Worm (Caenorhabditis elegans) whole organism, young adult: ENCODE measurements around the gene ufd-2.

ENCODE experiments used
- B0035.1 ChIP-seq: sonication (generic microtip); optimal IDR thresholded peaks from 2 replicates; lab custom pipeline; 2016; ENCODE audit warnings: missing genetic modification characterization, mild to moderate bottlenecking, missing compliant biosample characterization, missing genotype, missing genetic modification reagents
- B0336.3 ChIP-seq: fragments of 200-800 bp; sonication (Bioruptor generic); IDR thresholded peaks from 2 replicates; pipeline ENCODE4 v1.3.6; 2022; ENCODE audit warnings: missing genetic modification characterization, missing compliant biosample characterization
- C06A6.2 ChIP-seq: fragments of 200-800 bp; sonication (Bioruptor generic); conservative IDR thresholded peaks from 2 replicates; pipeline ENCODE4 v1.3.6; 2022; ENCODE audit warnings: missing genetic modification characterization, missing compliant biosample characterization
- C17E4.6 ChIP-seq: fragments of 200-800 bp; sonication (Bioruptor generic); IDR thresholded peaks from 2 replicates; pipeline ENCODE4 v1.3.6; 2022; ENCODE audit warnings: missing genetic modification reagents, missing genetic modification characterization, missing compliant biosample characterization
- F23B12.7 ChIP-seq: sonication (generic microtip); optimal IDR thresholded peaks from 2 replicates; lab custom pipeline; 2017; ENCODE audit warnings: missing genetic modification characterization, mild to moderate bottlenecking, missing compliant biosample characterization, antibody characterized with exemption, moderate library complexity; ENCODE audit not compliant: insufficient read depth
- F39B2.1 ChIP-seq: fragments of 200-800 bp; sonication (Bioruptor generic); IDR thresholded peaks from 2 replicates; pipeline ENCODE4 v1.3.6; 2022; ENCODE audit warnings: missing genetic modification reagents, missing genetic modification characterization, missing compliant biosample characterization
- F55B11.4 ChIP-seq: sonication (generic microtip); optimal IDR thresholded peaks from 2 replicates; lab custom pipeline; 2016; ENCODE audit warnings: missing compliant biosample characterization, missing genetic modification characterization, borderline replicate concordance; ENCODE audit not compliant: insufficient read depth
- K11D2.4 ChIP-seq: fragments of 200-800 bp; sonication (Bioruptor generic); IDR thresholded peaks from 2 replicates; pipeline ENCODE4 v1.3.6; 2022; ENCODE audit warnings: missing genetic modification reagents, missing genetic modification characterization, missing compliant biosample characterization
- K12H6.12 ChIP-seq: fragments of 200-800 bp; sonication (Bioruptor generic); optimal IDR thresholded peaks from 2 replicates; lab custom pipeline; 2018; ENCODE audit warnings: mild to moderate bottlenecking, missing genetic modification characterization, missing compliant biosample characterization
- Y53G8AR.9 ChIP-seq: fragments of 200-800 bp; sonication (Bioruptor generic); conservative IDR thresholded peaks from 2 replicates; pipeline ENCODE4 v1.3.6; 2022; ENCODE audit warnings: missing genetic modification reagents, missing genetic modification characterization, missing compliant biosample characterization
- Y67H2A.10 ChIP-seq: fragments of 200-800 bp; sonication (Bioruptor generic); conservative IDR thresholded peaks from 2 replicates; pipeline ENCODE4 v1.3.6; 2022; ENCODE audit warnings: missing genetic modification reagents, missing genetic modification characterization, missing compliant biosample characterization
- Y95B8A.8 ChIP-seq: fragments of 200-800 bp; sonication (Bioruptor generic); IDR thresholded peaks from 2 replicates; pipeline ENCODE4 v1.3.6; 2022; ENCODE audit warnings: missing genetic modification reagents, missing genetic modification characterization, missing compliant biosample characterization
- ama-1 ChIP-seq, 3 experiments: fragments of 150-350 bp in 1 of 3; sonication (generic microtip) in 2 of 3; optimal IDR thresholded peaks; 2 replicates each; lab custom pipeline; 2014 to 2018; ENCODE audit warnings: missing biosample characterization in 2 of 3, missing genetic modification characterization in 2 of 3, missing genetic modification reagents in 2 of 3
- aptf-3 ChIP-seq: fragments of 200-800 bp; sonication (Bioruptor generic); IDR thresholded peaks from 2 replicates; pipeline ENCODE4 v1.3.6; 2022; ENCODE audit warnings: missing genetic modification characterization, missing compliant biosample characterization
- atf-7 ChIP-seq: sonication (generic microtip); optimal IDR thresholded peaks from 2 replicates; lab custom pipeline; 2017; ENCODE audit warnings: mild to moderate bottlenecking, missing genetic modification characterization, missing compliant biosample characterization
- attf-5 ChIP-seq: fragments of 200-800 bp; sonication (Bioruptor generic); optimal IDR thresholded peaks from 2 replicates; lab custom pipeline; 2018; ENCODE audit warnings: mild to moderate bottlenecking, missing genetic modification characterization, missing compliant biosample characterization
- bed-1 ChIP-seq: fragments of 200-800 bp; sonication (Bioruptor generic); IDR thresholded peaks from 2 replicates; pipeline ENCODE4 v1.3.6; 2022; ENCODE audit warnings: missing genetic modification reagents, missing genetic modification characterization, missing compliant biosample characterization
- ceh-79 ChIP-seq: sonication (generic microtip); optimal IDR thresholded peaks from 2 replicates; lab custom pipeline; 2017; ENCODE audit warnings: mild to moderate bottlenecking, missing genetic modification characterization, missing compliant biosample characterization
- die-1 ChIP-seq: sonication (generic microtip); optimal IDR thresholded peaks from 2 replicates; lab custom pipeline; 2016; ENCODE audit warnings: missing genotype, mild to moderate bottlenecking, missing genetic modification characterization, missing compliant biosample characterization
- dox-1 ChIP-seq: fragments of 200-800 bp; sonication (Bioruptor generic); IDR thresholded peaks from 2 replicates; pipeline ENCODE4 v1.3.6; 2022; ENCODE audit warnings: missing genetic modification reagents, missing genetic modification characterization, missing compliant biosample characterization
- dpff-1 ChIP-seq: sonication (generic microtip); optimal IDR thresholded peaks from 2 replicates; lab custom pipeline; 2017; ENCODE audit warnings: mild to moderate bottlenecking, missing genetic modification characterization, missing compliant biosample characterization
- egl-18 ChIP-seq: fragments of 200-800 bp; sonication (Bioruptor generic); IDR thresholded peaks from 2 replicates; pipeline ENCODE4 v1.3.6; 2022; ENCODE audit warnings: missing genetic modification reagents, missing genetic modification characterization, missing compliant biosample characterization
- ekl-4 ChIP-seq: fragments of 200-800 bp; sonication (Bioruptor generic); IDR thresholded peaks from 2 replicates; pipeline ENCODE4 v1.3.6; 2022; ENCODE audit warnings: missing genetic modification reagents, missing genetic modification characterization, missing compliant biosample characterization
- ets-4 ChIP-seq: fragments of 200-800 bp; sonication (Bioruptor generic); optimal IDR thresholded peaks from 2 replicates; lab custom pipeline; 2018; ENCODE audit warnings: mild to moderate bottlenecking, missing genetic modification characterization, missing compliant biosample characterization
- fkh-3 ChIP-seq: sonication (generic microtip); optimal IDR thresholded peaks from 2 replicates; lab custom pipeline; 2016; ENCODE audit warnings: mild to moderate bottlenecking, missing genetic modification characterization, missing compliant biosample characterization
- gei-17 ChIP-seq: fragments of 200-800 bp; sonication (Bioruptor generic); optimal IDR thresholded peaks from 2 replicates; lab custom pipeline; 2018; ENCODE audit warnings: mild to moderate bottlenecking, missing genetic modification characterization, missing compliant biosample characterization
- him-1 ChIP-seq: sonication (generic microtip); optimal IDR thresholded peaks from 2 replicates; lab custom pipeline; 2016; ENCODE audit warnings: missing genotype, missing genetic modification reagents, missing genetic modification characterization, missing compliant biosample characterization
- hlh-12 ChIP-seq: sonication (generic microtip); optimal IDR thresholded peaks from 2 replicates; lab custom pipeline; 2016; ENCODE audit warnings: missing genetic modification characterization, missing compliant biosample characterization
- hmg-1.2 ChIP-seq: fragments of 200-800 bp; sonication (Bioruptor generic); IDR thresholded peaks from 2 replicates; pipeline ENCODE4 v1.3.6; 2022; ENCODE audit warnings: missing genetic modification reagents, missing genetic modification characterization, missing compliant biosample characterization
- let-526 ChIP-seq: fragments of 200-800 bp; sonication (Bioruptor generic); IDR thresholded peaks from 2 replicates; pipeline ENCODE4 v1.3.6; 2022; ENCODE audit warnings: missing genetic modification reagents, missing genetic modification characterization, missing compliant biosample characterization
- let-607 ChIP-seq, 2 experiments: fragments of 200-800 bp in 1 of 2; sonication (Bioruptor generic) in 1 of 2; sonication (generic microtip) in 1 of 2; optimal IDR thresholded peaks; 2 replicates each; lab custom pipeline; 2016 to 2018; ENCODE audit warnings: mild to moderate bottlenecking in 2 of 2, missing compliant biosample characterization in 2 of 2, missing genetic modification characterization in 2 of 2, moderate library complexity in 2 of 2, missing genotype in 1 of 2
- lin-26 ChIP-seq: fragments of 200-800 bp; sonication (Bioruptor generic); IDR thresholded peaks from 2 replicates; pipeline ENCODE4 v1.3.6; 2022; ENCODE audit warnings: missing genetic modification reagents, missing genetic modification characterization, missing compliant biosample characterization
- madf-3 ChIP-seq: fragments of 200-800 bp; sonication (Bioruptor generic); IDR thresholded peaks from 2 replicates; pipeline ENCODE4 v1.3.6; 2022; ENCODE audit warnings: missing genetic modification reagents, missing genetic modification characterization, missing compliant biosample characterization
- mxl-1 ChIP-seq: sonication (generic microtip); optimal IDR thresholded peaks from 2 replicates; lab custom pipeline; 2016; ENCODE audit warnings: missing genetic modification characterization, missing compliant biosample characterization
- nfyb-1 ChIP-seq: fragments of 200-800 bp; sonication (Bioruptor generic); IDR thresholded peaks from 2 replicates; pipeline ENCODE4 v1.3.6; 2022; ENCODE audit warnings: missing genetic modification reagents, missing genetic modification characterization, missing compliant biosample characterization
- nhr-80 ChIP-seq: sonication (generic microtip); optimal IDR thresholded peaks from 2 replicates; lab custom pipeline; 2016; ENCODE audit warnings: missing genetic modification characterization, missing compliant biosample characterization
- nhr-90 ChIP-seq: sonication (generic microtip); optimal IDR thresholded peaks from 2 replicates; lab custom pipeline; 2016; ENCODE audit warnings: missing genotype, mild to moderate bottlenecking, missing genetic modification characterization, missing compliant biosample characterization
- rec-8 ChIP-seq, 2 experiments: sonication (generic microtip); optimal IDR thresholded peaks; 2 replicates each; lab custom pipeline; 2016; ENCODE audit warnings: mild to moderate bottlenecking in 2 of 2, missing genetic modification characterization in 2 of 2, missing genetic modification reagents in 2 of 2, missing genotype in 2 of 2, missing biosample characterization in 1 of 2, missing compliant biosample characterization in 1 of 2, moderate library complexity in 1 of 2
- snpc-3.4 ChIP-seq: sonication (generic microtip); optimal IDR thresholded peaks from 2 replicates; lab custom pipeline; 2017; ENCODE audit warnings: missing genetic modification characterization, mild to moderate bottlenecking, missing compliant biosample characterization, antibody characterized with exemption, moderate library complexity, missing genotype, missing genetic modification reagents
- somi-1 ChIP-seq: fragments of 200-800 bp; sonication (Bioruptor generic); optimal IDR thresholded peaks from 2 replicates; lab custom pipeline; 2018; ENCODE audit warnings: mild to moderate bottlenecking, missing genetic modification characterization, missing compliant biosample characterization
- sptf-2 ChIP-seq: fragments of 200-800 bp; sonication (Bioruptor generic); optimal IDR thresholded peaks from 2 replicates; lab custom pipeline; 2018; ENCODE audit warnings: mild to moderate bottlenecking, missing genetic modification characterization, missing compliant biosample characterization
- tbp1 ChIP-seq: fragments of 200-800 bp; sonication (Bioruptor generic); optimal IDR thresholded peaks from 2 replicates; lab custom pipeline; 2018; ENCODE audit warnings: mild to moderate bottlenecking, missing genetic modification characterization, missing compliant biosample characterization
- ztf-22 ChIP-seq: fragments of 200-800 bp; sonication (Bioruptor generic); optimal IDR thresholded peaks from 2 replicates; lab custom pipeline; 2018; ENCODE audit warnings: mild to moderate bottlenecking, missing genetic modification characterization, moderate library complexity, missing compliant biosample characterization
- ztf-26 ChIP-seq: sonication (generic microtip); optimal IDR thresholded peaks from 2 replicates; lab custom pipeline; 2017; ENCODE audit warnings: missing genetic modification characterization, missing compliant biosample characterization
- ztf-6 ChIP-seq: fragments of 200-800 bp; sonication (Bioruptor generic); IDR thresholded peaks from 2 replicates; pipeline ENCODE4 v1.3.6; 2022; ENCODE audit warnings: missing genetic modification reagents, missing genetic modification characterization, missing compliant biosample characterization

ufd-2 gene

ce11 chrII:8016167-8016566 lies 46.4 kb upstream of the ufd-2 start (continued):
- TF ChIP-seq B0035.1 (no peak), ztf-22 (GFP tag; lab: Kevin White, UChicago) (peak; percentile 78), let-526 (no peak), bed-1 (GFP tag; lab: Robert Waterston, UW) (no peak), let-607 (tag; optimal IDR thresholded peaks at IDR 0.05; lab: Kevin White, UChicago) (no peak), C06A6.2 (0 out of 2 replicates have a peak, but pooled peaks have one; percentile 23), F55B11.4 (tag; lab: Kevin White, UChicago) (no peak), F39B2.1 (GFP tag; lab: Robert Waterston, UW) (no peak), hlh-12 (tag; lab: Kevin White, UChicago) (no peak), madf-3 (0 out of 2 replicates have a peak, but pooled peaks have one; percentile 60), rec-8 (tag; optimal IDR thresholded peaks at IDR 0.05; lab: Kevin White, UChicago) (no peak), dpff-1 (tag; lab: Kevin White, UChicago) (no peak), Y53G8AR.9 (GFP tag; lab: Robert Waterston, UW) (peak; percentile 43; the same call in 1 of the 2 replicates), ztf-6 (GFP tag; lab: Robert Waterston, UW) (no peak)

DNA sequence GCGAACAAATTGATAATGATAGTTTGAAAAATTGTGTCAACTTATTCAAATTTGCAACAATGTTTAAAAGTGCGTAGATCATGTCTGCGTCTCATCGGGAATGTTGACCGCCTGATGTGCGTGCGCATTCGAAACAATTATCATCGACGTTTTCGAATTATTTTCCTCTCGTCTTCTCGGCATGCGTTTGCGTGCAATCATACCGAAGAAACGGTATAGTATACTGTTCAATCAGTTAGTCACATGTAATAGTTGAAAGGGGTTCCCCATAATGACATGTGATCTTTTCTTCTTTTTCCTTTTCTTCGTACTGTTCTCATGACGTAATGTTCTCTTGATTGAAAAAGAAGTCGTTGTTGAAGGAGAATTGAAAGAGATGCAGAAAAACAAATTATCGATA lies 45.8 kb upstream of the ufd-2 start:
- peak; percentile 71 for TF ChIP-seq ztf-26 (tag; lab: Kevin White, UChicago)
- TF ChIP-seq somi-1 (GFP tag; lab: Kevin White, UChicago), result peak; percentile 90
- TF ChIP-seq F23B12.7 (tag; lab: Kevin White, UChicago), result no peak
- peak; percentile 22 for TF ChIP-seq nhr-90 (tag; lab: Kevin White, UChicago)
- no peak for TF ChIP-seq him-1 (tag; lab: Kevin White, UChicago)
- TF ChIP-seq ceh-79 (tag; lab: Kevin White, UChicago), result no peak
- 0 out of 2 replicates have a peak, but pooled peaks have one; percentile 21 for TF ChIP-seq let-526
- TF ChIP-seq nhr-80 (tag; lab: Kevin White, UChicago), result peak; percentile 90
- peak; percentile 6 for TF ChIP-seq snpc-3.4
- TF ChIP-seq K11D2.4 (GFP tag; lab: Robert Waterston, UW), result peak; percentile 57; the same call in 1 of the 2 replicates
- TF ChIP-seq hmg-1.2, result peak; percentile 38
- TF ChIP-seq ztf-6 (GFP tag; lab: Robert Waterston, UW), result no peak
- no peak for TF ChIP-seq egl-18
- TF ChIP-seq dpff-1 (tag; lab: Kevin White, UChicago), result no peak
- peak; percentile 49 for TF ChIP-seq die-1 (tag; lab: Kevin White, UChicago)
- TF ChIP-seq fkh-3, result no peak
- TF ChIP-seq Y67H2A.10 (GFP tag; lab: Robert Waterston, UW), result peak; percentile 51; the same call in 1 of the 2 replicates
- 0 out of 2 replicates have a peak, but pooled peaks have one; percentile 54 for TF ChIP-seq Y53G8AR.9 (GFP tag; lab: Robert Waterston, UW)
- TF ChIP-seq lin-26 (GFP tag; lab: Robert Waterston, UW), result peak; percentile 70; the same call in 1 of the 2 replicates
- no peak for TF ChIP-seq F39B2.1 (GFP tag; lab: Robert Waterston, UW)
- no peak for TF ChIP-seq K12H6.12 (tag; lab: Kevin White, UChicago)
- peak; percentile 76 for TF ChIP-seq C06A6.2
- TF ChIP-seq ama-1 (optimal IDR thresholded peaks at IDR 0.05; lab: Kevin White, UChicago), result peak; percentile 5
- no peak for TF ChIP-seq ama-1 (GFP tag; optimal IDR thresholded peaks at IDR 0.05; lab: Kevin White, UChicago)
- TF ChIP-seq aptf-3 (GFP tag; lab: Robert Waterston, UW), result no peak
- peak; percentile 86 for TF ChIP-seq atf-7
- no peak for TF ChIP-seq C17E4.6 (GFP tag; lab: Robert Waterston, UW)
- TF ChIP-seq sptf-2 (GFP tag; lab: Kevin White, UChicago), result no peak
- TF ChIP-seq gei-17 (GFP tag; lab: Kevin White, UChicago), result peak; percentile 5
- TF ChIP-seq Y95B8A.8 (GFP tag; lab: Robert Waterston, UW), result no peak
- peak; percentile 55; the same call in 1 of the 2 replicates for TF ChIP-seq nfyb-1
- peak; percentile 60; the same call in 1 of the 2 replicates for TF ChIP-seq ekl-4
- TF ChIP-seq ets-4 (GFP tag; lab: Kevin White, UChicago), result no peak
- peak; percentile 55 for TF ChIP-seq tbp1
- 0 out of 2 replicates have a peak, but pooled peaks have one; percentile 8 for TF ChIP-seq B0336.3
- TF ChIP-seq dox-1 (GFP tag; lab: Robert Waterston, UW), result 0 out of 2 replicates have a peak, but pooled peaks have one; percentile 4
- peak; percentile 68 for TF ChIP-seq attf-5 (GFP tag; lab: Kevin White, UChicago)
- no peak for TF ChIP-seq mxl-1 (tag; lab: Kevin White, UChicago)
